Fruit fly (Drosophila melanogaster) whole organism, pupa: Measurements from ENCODE around the gene CG33766.
"Not testable (repeated sequence)": the region's sequence is repeated elsewhere in the genome, so short reads cannot be mapped to it uniquely, and the experiment has no call there.

ENCODE experiments used
- CG10348 ChIP-seq: fragments of 200-800 bp; sonication (Bioruptor generic); IDR thresholded peaks from 2 replicates; pipeline ENCODE4 v1.3.6; 2022; ENCODE audit warnings: missing biosample characterization, missing genetic modification characterization
- CG12605 ChIP-seq: fragments of 200-800 bp; sonication (Bioruptor generic); IDR thresholded peaks from 2 replicates; pipeline ENCODE4 v1.3.6; 2022; ENCODE audit warnings: missing biosample characterization, missing genetic modification characterization
- CG13204 ChIP-seq: fragments of 200-800 bp; sonication (Bioruptor generic); optimal IDR thresholded peaks from 2 replicates; lab custom pipeline; 2018; ENCODE audit warnings: missing biosample characterization, mild to moderate bottlenecking, missing genetic modification characterization, moderate library complexity
- CG14655 ChIP-seq: fragments of 200-800 bp; sonication (Bioruptor generic); optimal IDR thresholded peaks from 3 replicates; lab custom pipeline; 2017; ENCODE audit warnings: mild to moderate bottlenecking, missing biosample characterization, missing genetic modification reagents, missing genetic modification characterization
- CG15710 ChIP-seq: fragments of 200-800 bp; sonication (Bioruptor generic); optimal IDR thresholded peaks from 2 replicates; lab custom pipeline; 2018; ENCODE audit warnings: missing biosample characterization, mild to moderate bottlenecking, missing genetic modification characterization, moderate library complexity
- CG17806 ChIP-seq: fragments of 200-800 bp; sonication (Bioruptor generic); optimal IDR thresholded peaks from 2 replicates; lab custom pipeline; 2018; ENCODE audit warnings: missing biosample characterization, mild to moderate bottlenecking, missing genetic modification characterization, moderate library complexity
- CG32121 ChIP-seq: fragments of 200-800 bp; sonication (Bioruptor generic); IDR thresholded peaks from 2 replicates; pipeline ENCODE4 v1.3.6; 2022; ENCODE audit warnings: missing biosample characterization, missing genetic modification characterization
- CG34367 ChIP-seq: fragments of 200-800 bp; sonication (Bioruptor generic); optimal IDR thresholded peaks from 2 replicates; lab custom pipeline; 2018; ENCODE audit warnings: missing biosample characterization, mild to moderate bottlenecking, missing genetic modification characterization
- CG4496 ChIP-seq: fragments of 200-800 bp; sonication (Bioruptor generic); IDR thresholded peaks from 3 replicates; pipeline ENCODE4 v1.3.6; 2022; ENCODE audit warnings: missing biosample characterization, missing genetic modification characterization
- CG8159 ChIP-seq: fragments of 200-800 bp; sonication (Bioruptor generic); optimal IDR thresholded peaks from 3 replicates; lab custom pipeline; 2018; ENCODE audit warnings: missing biosample characterization, mild to moderate bottlenecking, missing genetic modification characterization, moderate library complexity
- CG9948 ChIP-seq: fragments of 200-800 bp; sonication (Bioruptor generic); optimal IDR thresholded peaks from 2 replicates; lab custom pipeline; 2018; ENCODE audit warnings: missing biosample characterization, mild to moderate bottlenecking, missing genetic modification characterization, moderate library complexity
- D1 ChIP-seq: fragments of 200-800 bp; sonication (Bioruptor generic); optimal IDR thresholded peaks from 2 replicates; lab custom pipeline; 2018; ENCODE audit warnings: missing biosample characterization, mild to moderate bottlenecking, missing genetic modification characterization, moderate library complexity
- EcR ChIP-seq: fragments of 200-800 bp; sonication (Bioruptor generic); optimal IDR thresholded peaks from 3 replicates; lab custom pipeline; 2019; ENCODE audit warnings: missing biosample characterization, missing genetic modification characterization, mild to moderate bottlenecking, moderate library complexity, missing genetic modification reagents
- Ets98B ChIP-seq: fragments of 200-800 bp; sonication (Bioruptor generic); IDR thresholded peaks from 2 replicates; pipeline ENCODE4 v1.3.6; 2022; ENCODE audit warnings: missing biosample characterization, missing genetic modification characterization
- Pif1A ChIP-seq: fragments of 200-800 bp; sonication (Bioruptor generic); optimal IDR thresholded peaks from 3 replicates; lab custom pipeline; 2016; ENCODE audit warnings: missing biosample characterization, missing genetic modification characterization
- Pif1B ChIP-seq: fragments of 200-800 bp; sonication (Bioruptor generic); optimal IDR thresholded peaks from 3 replicates; lab custom pipeline; 2016; ENCODE audit warnings: missing biosample characterization, missing genetic modification characterization
- Snoo ChIP-seq: fragments of 200-800 bp; sonication (Bioruptor generic); optimal IDR thresholded peaks from 3 replicates; lab custom pipeline; 2017; ENCODE audit warnings: missing biosample characterization, mild to moderate bottlenecking, missing genetic modification characterization, inconsistent platforms
- fd96Ca ChIP-seq: fragments of 200-800 bp; sonication (Bioruptor generic); IDR thresholded peaks from 3 replicates; pipeline ENCODE4 v1.3.6; 2022; ENCODE audit warnings: missing biosample characterization, missing genetic modification characterization
- gl ChIP-seq: fragments of 200-800 bp; sonication (Bioruptor generic); optimal IDR thresholded peaks from 2 replicates; lab custom pipeline; 2018; ENCODE audit warnings: missing biosample characterization, mild to moderate bottlenecking, missing genetic modification characterization
- rn ChIP-seq: fragments of 200-800 bp; sonication (Bioruptor generic); IDR thresholded peaks from 2 replicates; pipeline ENCODE4 v1.3.6; 2022; ENCODE audit warnings: missing biosample characterization, missing genetic modification characterization

Gene CG33766

dm6 chr3L:22665110-22665509 is 19.7 kb downstream of the CG33766 start:
- TF ChIP-seq CG8159 (tag; lab: Kevin White, UChicago) = peak; percentile 28
- TF ChIP-seq CG9948 = peak; percentile 16
- TF ChIP-seq Ets98B = no peak
- TF ChIP-seq, all 21 proteins: peak for 2

- TF ChIP-seq D1 (tag; lab: Kevin White, UChicago) = no peak
- TF ChIP-seq CG12605 (GFP tag; lab: Robert Waterston, UW) = no peak
- TF ChIP-seq Snoo (tag; lab: Kevin White, UChicago) = no peak
- no peak for TF ChIP-seq CG15710 (tag; lab: Kevin White, UChicago)
- no peak for TF ChIP-seq Pif1B (GFP tag; lab: Kevin White, UChicago)
- no peak for TF ChIP-seq CG34367 (tag; lab: Kevin White, UChicago)
- TF ChIP-seq rn (GFP tag; lab: Robert Waterston, UW) = no peak
- TF ChIP-seq CG9948 = no peak
- no peak for TF ChIP-seq fd96Ca
- TF ChIP-seq CG4496 (GFP tag; lab: Robert Waterston, UW) = no peak
- TF ChIP-seq EcR (GFP tag; lab: Kevin White, UChicago) = no peak
- no peak for TF ChIP-seq CG13204 (GFP tag; lab: Kevin White, UChicago)
- TF ChIP-seq CG32121 (GFP tag; lab: Robert Waterston, UW) = no peak
- TF ChIP-seq CG14655 (GFP tag; lab: Kevin White, UChicago) = no peak
These were observed 24.0 kb downstream of the CG33766 start, which contains the start of gene Jhbp6 for dm6 chr3L:22669275-22670006. Gene Jhbp6, plus strand, starts transcription at chr3L:22669956.

- no peak for TF ChIP-seq CG13204 (GFP tag; lab: Kevin White, UChicago)
- TF ChIP-seq CG17806 = no peak
- no peak for TF ChIP-seq fd96Ca
- no peak for TF ChIP-seq D1 (tag; lab: Kevin White, UChicago)
These were observed 24.7 kb downstream of the CG33766 start for dm6 chr3L:22670174-22670573.

DNA sequence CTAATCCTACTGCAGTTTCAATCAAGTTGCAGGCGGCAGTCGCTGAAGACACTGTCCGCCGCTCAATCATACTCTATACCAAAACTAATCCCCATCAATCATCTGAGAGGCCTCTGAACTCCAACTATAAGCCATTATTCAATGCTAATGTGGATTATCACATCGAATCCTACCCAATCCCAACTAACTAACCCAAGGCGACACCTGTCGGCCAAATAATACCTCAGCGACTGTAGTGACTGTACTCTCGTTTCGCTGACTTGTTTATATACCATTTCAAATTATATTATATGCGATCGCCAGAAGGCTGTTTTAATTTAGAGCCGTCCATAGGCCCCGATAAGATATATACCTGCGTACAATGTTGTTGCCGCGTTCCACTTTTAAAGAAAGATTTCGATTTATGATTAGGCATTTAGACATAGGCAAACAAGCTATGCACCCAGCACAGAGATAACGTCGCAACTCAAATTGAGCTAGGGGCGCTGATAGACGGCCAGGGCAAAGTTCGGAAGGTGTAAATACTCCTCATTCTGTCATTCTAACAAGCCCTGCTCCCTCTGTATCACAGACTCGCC is 26.4 kb downstream of the CG33766 start:
- TF ChIP-seq CG10348 (GFP tag; lab: Robert Waterston, UW) = no peak
- TF ChIP-seq Ets98B = no peak
- no peak for TF ChIP-seq CG34367 (tag; lab: Kevin White, UChicago)
- TF ChIP-seq CG9948 = no peak
- no peak for TF ChIP-seq CG13204 (GFP tag; lab: Kevin White, UChicago)
- no peak for TF ChIP-seq CG4496 (GFP tag; lab: Robert Waterston, UW)
- TF ChIP-seq CG14655 (GFP tag; lab: Kevin White, UChicago) = no peak
- TF ChIP-seq Snoo (tag; lab: Kevin White, UChicago) = no peak

DNA sequence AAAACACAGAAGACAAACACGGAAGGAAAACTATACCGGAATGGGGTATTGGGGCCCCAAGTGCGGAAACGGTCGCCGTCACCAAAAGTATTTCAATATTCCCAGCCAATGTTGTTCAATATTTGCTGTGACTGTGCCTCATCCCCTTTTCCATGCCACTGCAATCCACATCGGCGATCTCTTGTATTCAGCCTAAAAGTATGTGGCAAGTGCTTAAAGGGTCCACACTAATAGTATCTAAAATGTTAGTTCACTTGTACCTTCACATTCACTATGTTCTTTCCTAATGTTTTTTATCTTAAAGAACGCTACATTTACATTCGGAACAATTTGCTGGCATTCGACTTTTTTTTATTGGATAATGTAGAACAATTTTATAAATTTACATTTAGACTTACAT is 35.5 kb downstream of the CG33766 start:
- TF ChIP-seq CG17806 (no peak), CG15710 (tag; lab: Kevin White, UChicago) (no peak), D1 (tag; lab: Kevin White, UChicago) (no peak), EcR (GFP tag; lab: Kevin White, UChicago) (no peak), CG10348 (GFP tag; lab: Robert Waterston, UW) (no peak), CG13204 (GFP tag; lab: Kevin White, UChicago) (no peak), gl (tag; lab: Kevin White, UChicago) (no peak), Pif1A (no peak), CG32121 (GFP tag; lab: Robert Waterston, UW) (no peak), rn (GFP tag; lab: Robert Waterston, UW) (no peak), Snoo (tag; lab: Kevin White, UChicago) (no peak), CG4496 (GFP tag; lab: Robert Waterston, UW) (no peak), CG8159 (tag; lab: Kevin White, UChicago) (no peak), CG34367 (tag; lab: Kevin White, UChicago) (no peak), fd96Ca (no peak), CG12605 (GFP tag; lab: Robert Waterston, UW) (no peak)

- TF ChIP-seq CG14655 (GFP tag; lab: Kevin White, UChicago) = no peak
- no peak for TF ChIP-seq EcR (GFP tag; lab: Kevin White, UChicago)
- no peak for TF ChIP-seq gl (tag; lab: Kevin White, UChicago)
- no peak for TF ChIP-seq CG12605 (GFP tag; lab: Robert Waterston, UW)
- TF ChIP-seq Pif1B (GFP tag; lab: Kevin White, UChicago) = no peak
These were observed 41.6 kb downstream of the CG33766 start, which contains the start of the genes CG14455 and CG14456 for dm6 chr3L:22686987-22687386. Gene CG14455, minus strand, starts transcription at chr3L:22687087. Gene CG14456, plus strand, starts transcription at chr3L:22687222.

dm6 chr3L:22692428-22692827 is 47.0 kb downstream of the CG33766 start, which contains the start of gene CG14454:
Gene CG14454, minus strand, starts transcription at chr3L:22692528.
- not testable (repeated sequence) for TF ChIP-seq Pif1A; rn (GFP tag; lab: Robert Waterston, UW); Ets98B
